Worm (Caenorhabditis elegans) whole organism, L4 larva: Measurements from ENCODE around the gene zgpa-1.
A peak's percentile ranks its signal among the peaks of the same experiment; 100 is the strongest.

Source experiments
- D1046.2 ChIP-seq: fragments of 200-800 bp; sonication (Bioruptor generic); IDR thresholded peaks from 2 replicates; pipeline ENCODE4 v1.3.6; 2022; ENCODE audit warnings: missing genetic modification characterization, missing compliant biosample characterization
- F44E2.7 ChIP-seq: fragments of 200-800 bp; sonication (Bioruptor generic); IDR thresholded peaks from 2 replicates; pipeline ENCODE4 v2.1.2; 2022; ENCODE audit warnings: missing genetic modification characterization, missing compliant biosample characterization
- R02D3.7 ChIP-seq: fragments of 150-350 bp; sonication (generic microtip); optimal IDR thresholded peaks from 3 replicates; lab custom pipeline; 2014; ENCODE audit warnings: missing biosample characterization, missing genetic modification characterization
- Y105C5A.15 ChIP-seq: fragments of 200-800 bp; sonication (Bioruptor generic); IDR thresholded peaks from 2 replicates; pipeline ENCODE4 v1.3.6; 2022; ENCODE audit warnings: missing genetic modification characterization, missing compliant biosample characterization
- ama-1 ChIP-seq: fragments of 150-350 bp; optimal IDR thresholded peaks from 2 replicates; lab custom pipeline; 2014; ENCODE audit warnings: inconsistent platforms, mixed read lengths
- attf-4 ChIP-seq: sonication (generic microtip); optimal IDR thresholded peaks from 3 replicates; lab custom pipeline; 2017; ENCODE audit warnings: missing biosample characterization, missing genetic modification characterization
- ceh-20 ChIP-seq: fragments of 200-800 bp; sonication (Bioruptor generic); IDR thresholded peaks from 2 replicates; pipeline ENCODE4 v1.3.6; 2022; ENCODE audit warnings: missing genetic modification reagents, missing genetic modification characterization, missing compliant biosample characterization
- ceh-32 ChIP-seq: sonication (generic microtip); optimal IDR thresholded peaks from 2 replicates; lab custom pipeline; 2016; ENCODE audit warnings: mild to moderate bottlenecking, missing genetic modification characterization, missing compliant biosample characterization; ENCODE audit not compliant: poor library complexity
- ceh-62 ChIP-seq: sonication (generic microtip); optimal IDR thresholded peaks from 2 replicates; lab custom pipeline; 2017; ENCODE audit warnings: missing biosample characterization, missing genetic modification characterization
- ces-1 ChIP-seq: fragments of 150-350 bp; sonication (generic microtip); optimal IDR thresholded peaks from 4 replicates; lab custom pipeline; 2014; ENCODE audit warnings: missing biosample characterization, missing genetic modification reagents, missing genetic modification characterization
- daf-12 ChIP-seq: fragments of 150-350 bp; optimal IDR thresholded peaks from 2 replicates; lab custom pipeline; 2014; ENCODE audit warnings: missing biosample characterization, missing genetic modification reagents, missing genetic modification characterization
- dmd-9 ChIP-seq: fragments of 200-800 bp; sonication (Bioruptor generic); IDR thresholded peaks from 2 replicates; pipeline ENCODE4 v1.3.6; 2022; ENCODE audit warnings: missing genetic modification reagents, missing genetic modification characterization, missing compliant biosample characterization
- dpl-1 ChIP-seq: fragments of 150-350 bp; optimal IDR thresholded peaks from 2 replicates; lab custom pipeline; 2014; ENCODE audit warnings: missing biosample characterization, missing genetic modification reagents, missing genetic modification characterization
- duxl-1 ChIP-seq: sonication (generic microtip); optimal IDR thresholded peaks from 2 replicates; lab custom pipeline; 2016; ENCODE audit warnings: mild to moderate bottlenecking, missing genetic modification characterization, moderate library complexity, missing compliant biosample characterization; ENCODE audit not compliant: poor library complexity
- dve-1 ChIP-seq: sonication (generic microtip); optimal IDR thresholded peaks from 2 replicates; lab custom pipeline; 2017; ENCODE audit warnings: antibody characterized with exemption, mild to moderate bottlenecking, missing genetic modification characterization, missing compliant biosample characterization; ENCODE audit not compliant: insufficient read depth
- egl-27 ChIP-seq: sonication (generic microtip); optimal IDR thresholded peaks from 3 replicates; lab custom pipeline; 2017; ENCODE audit warnings: missing biosample characterization, missing genetic modification reagents, missing genetic modification characterization
- egl-43 ChIP-seq: fragments of 200-800 bp; sonication (Bioruptor generic); IDR thresholded peaks from 2 replicates; pipeline ENCODE4 v1.3.6; 2022; ENCODE audit warnings: missing genetic modification reagents, missing genetic modification characterization, missing compliant biosample characterization
- fkh-10 ChIP-seq: fragments of 150-350 bp; optimal IDR thresholded peaks from 2 replicates; lab custom pipeline; 2014; ENCODE audit warnings: missing biosample characterization, missing genetic modification reagents, missing genetic modification characterization
- gei-8 ChIP-seq: fragments of 200-800 bp; sonication (Bioruptor generic); optimal IDR thresholded peaks from 2 replicates; lab custom pipeline; 2018; ENCODE audit warnings: mild to moderate bottlenecking, missing genetic modification characterization, missing compliant biosample characterization
- hmg-1.1 ChIP-seq: fragments of 200-800 bp; sonication (Bioruptor generic); IDR thresholded peaks from 2 replicates; pipeline ENCODE4 v1.3.6; 2022; ENCODE audit warnings: missing genetic modification reagents, missing genetic modification characterization, missing compliant biosample characterization
- lim-7 ChIP-seq: fragments of 200-800 bp; sonication (Bioruptor generic); IDR thresholded peaks from 2 replicates; pipeline ENCODE4 v1.3.6; 2022; ENCODE audit warnings: missing genetic modification characterization, missing compliant biosample characterization
- lin-13 ChIP-seq: fragments of 150-350 bp; optimal IDR thresholded peaks from 2 replicates; lab custom pipeline; 2014; ENCODE audit warnings: missing biosample characterization, missing genetic modification reagents, missing genetic modification characterization
- lin-15B ChIP-seq: fragments of 150-350 bp; sonication (generic microtip); optimal IDR thresholded peaks from 3 replicates; lab custom pipeline; 2014; ENCODE audit warnings: missing biosample characterization, missing genetic modification characterization
- lin-38 ChIP-seq: fragments of 200-800 bp; sonication (Bioruptor generic); IDR thresholded peaks from 2 replicates; pipeline ENCODE4 v1.3.6; 2022; ENCODE audit warnings: missing genetic modification reagents, missing genetic modification characterization, missing compliant biosample characterization
- madf-5 ChIP-seq, 2 experiments: fragments of 200-800 bp; sonication (Bioruptor generic); IDR thresholded peaks; 2 replicates each; pipeline ENCODE4 v1.3.6; 2022; ENCODE audit warnings: missing compliant biosample characterization in 2 of 2, missing genetic modification characterization in 2 of 2
- mdl-1 ChIP-seq, 2 experiments: fragments of 150-350 bp in 1 of 2; sonication (generic microtip) in 1 of 2; optimal IDR thresholded peaks; 2 replicates each; lab custom pipeline; 2014 to 2017; ENCODE audit warnings: missing biosample characterization in 2 of 2, missing genetic modification characterization in 2 of 2
- mes-2 ChIP-seq: sonication (generic microtip); optimal IDR thresholded peaks from 2 replicates; lab custom pipeline; 2016; ENCODE audit warnings: missing genotype, mild to moderate bottlenecking, missing genetic modification characterization, missing compliant biosample characterization; ENCODE audit not compliant: poor library complexity, severe bottlenecking
- mxl-2 ChIP-seq: fragments of 200-800 bp; sonication (Bioruptor generic); conservative IDR thresholded peaks from 2 replicates; pipeline ENCODE4 v1.3.6; 2022; ENCODE audit warnings: missing genetic modification reagents, missing genetic modification characterization, missing compliant biosample characterization
- mxl-3 ChIP-seq: fragments of 200-800 bp; sonication (Bioruptor generic); optimal IDR thresholded peaks from 2 replicates; lab custom pipeline; 2018; ENCODE audit warnings: mild to moderate bottlenecking, missing genetic modification characterization, missing compliant biosample characterization
- nhr-11 ChIP-seq: fragments of 150-350 bp; optimal IDR thresholded peaks from 2 replicates; lab custom pipeline; 2014; ENCODE audit warnings: missing biosample characterization, missing genetic modification characterization
- nhr-111 ChIP-seq: fragments of 200-800 bp; sonication (Bioruptor generic); optimal IDR thresholded peaks from 2 replicates; lab custom pipeline; 2018; ENCODE audit warnings: mild to moderate bottlenecking, missing genetic modification characterization, missing compliant biosample characterization
- nhr-25 ChIP-seq: sonication (generic microtip); optimal IDR thresholded peaks from 2 replicates; lab custom pipeline; 2017; ENCODE audit warnings: missing genetic modification characterization, mild to moderate bottlenecking, missing compliant biosample characterization, antibody characterized with exemption, moderate library complexity, borderline replicate concordance; ENCODE audit not compliant: insufficient read depth
- nhr-42 ChIP-seq: fragments of 200-800 bp; sonication (Bioruptor generic); IDR thresholded peaks from 2 replicates; pipeline ENCODE4 v1.3.6; 2022; ENCODE audit warnings: missing genetic modification characterization, missing compliant biosample characterization
- nhr-77 ChIP-seq: fragments of 150-350 bp; optimal IDR thresholded peaks from 2 replicates; lab custom pipeline; 2014; ENCODE audit warnings: missing biosample characterization, missing genetic modification characterization
- pha-4 ChIP-seq, 2 experiments: fragments of 150-350 bp in 1 of 2; fragments of 200-800 bp in 1 of 2; sonication (Bioruptor generic) in 1 of 2; IDR thresholded peaks in 1 of 2; optimal IDR thresholded peaks in 1 of 2; 2 replicates each; pipeline versions ENCODE4 v1.3.6 to Lab custom; 2014 to 2022; ENCODE audit warnings: missing genetic modification characterization in 2 of 2, missing genetic modification reagents in 2 of 2, missing biosample characterization in 1 of 2, missing compliant biosample characterization in 1 of 2
- php-3 ChIP-seq: fragments of 200-800 bp; sonication (Bioruptor generic); IDR thresholded peaks from 2 replicates; pipeline ENCODE4 v1.3.6; 2022; ENCODE audit warnings: missing genetic modification reagents, missing genetic modification characterization, missing compliant biosample characterization
- pqm-1 ChIP-seq: sonication (generic microtip); optimal IDR thresholded peaks from 2 replicates; lab custom pipeline; 2017; ENCODE audit warnings: missing biosample characterization, missing genetic modification characterization
- saeg-2 ChIP-seq: fragments of 200-800 bp; sonication (Bioruptor generic); IDR thresholded peaks from 2 replicates; pipeline ENCODE4 v1.3.6; 2022; ENCODE audit warnings: missing genetic modification reagents, missing genetic modification characterization, missing compliant biosample characterization
- sdz-12 ChIP-seq: fragments of 200-800 bp; sonication (Bioruptor generic); optimal IDR thresholded peaks from 2 replicates; lab custom pipeline; 2018; ENCODE audit warnings: mild to moderate bottlenecking, missing genetic modification characterization, missing compliant biosample characterization
- set-16 ChIP-seq: fragments of 200-800 bp; sonication (Bioruptor generic); IDR thresholded peaks from 2 replicates; pipeline ENCODE4 v1.3.6; 2022; ENCODE audit warnings: missing genetic modification reagents, missing genetic modification characterization, missing compliant biosample characterization
- skn-1 ChIP-seq: fragments of 150-350 bp; optimal IDR thresholded peaks from 2 replicates; lab custom pipeline; 2014; ENCODE audit warnings: missing biosample characterization, missing genetic modification characterization
- snpc-1.2 ChIP-seq: fragments of 200-800 bp; sonication (Bioruptor generic); IDR thresholded peaks from 2 replicates; pipeline ENCODE4 v1.3.6; 2022; ENCODE audit warnings: missing genetic modification reagents, missing genetic modification characterization, missing compliant biosample characterization
- snpc-4 ChIP-seq: fragments of 150-350 bp; optimal IDR thresholded peaks from 2 replicates; lab custom pipeline; 2014; ENCODE audit warnings: missing biosample characterization, missing genetic modification characterization
- spr-1 ChIP-seq: sonication (generic microtip); optimal IDR thresholded peaks from 2 replicates; lab custom pipeline; 2016; ENCODE audit warnings: mild to moderate bottlenecking, missing genetic modification characterization, missing compliant biosample characterization
- tag-97 ChIP-seq: fragments of 200-800 bp; sonication (Bioruptor generic); IDR thresholded peaks from 2 replicates; pipeline ENCODE4 v1.3.6; 2022; ENCODE audit warnings: missing genetic modification characterization, missing compliant biosample characterization
- tra-1 ChIP-seq: fragments of 200-800 bp; sonication (Bioruptor generic); IDR thresholded peaks from 2 replicates; pipeline ENCODE4 v1.3.6; 2022; ENCODE audit warnings: missing genetic modification reagents, missing genetic modification characterization, missing compliant biosample characterization
- unc-39 ChIP-seq: sonication (generic microtip); optimal IDR thresholded peaks from 2 replicates; lab custom pipeline; 2017; ENCODE audit warnings: missing biosample characterization, missing genetic modification characterization
- vab-7 ChIP-seq: fragments of 200-800 bp; sonication (Bioruptor generic); IDR thresholded peaks from 2 replicates; pipeline ENCODE4 v1.3.6; 2022; ENCODE audit warnings: missing genetic modification reagents, missing genetic modification characterization, missing compliant biosample characterization
- zag-1 ChIP-seq: fragments of 150-350 bp; optimal IDR thresholded peaks from 2 replicates; lab custom pipeline; 2014; ENCODE audit warnings: missing biosample characterization, missing genetic modification characterization
- zip-2 ChIP-seq: fragments of 150-350 bp; optimal IDR thresholded peaks from 2 replicates; lab custom pipeline; 2014; ENCODE audit warnings: missing biosample characterization, missing genetic modification characterization
- ztf-7 ChIP-seq: fragments of 150-350 bp; optimal IDR thresholded peaks from 2 replicates; lab custom pipeline; 2014; ENCODE audit warnings: missing biosample characterization, missing genetic modification characterization

zgpa-1 gene

ce11 chrIV:7845585-7845984, 33.0 kb upstream of the zgpa-1 start (continued):
- TF ChIP-seq nhr-111 (GFP tag; lab: Kevin White, UChicago) = peak; percentile 13
- TF ChIP-seq dmd-9 (GFP tag; lab: Robert Waterston, UW) = no peak
- peak; percentile 73 for TF ChIP-seq nhr-25
- TF ChIP-seq ama-1 (lab: Kevin White, UChicago) = peak; percentile 24
- no peak for TF ChIP-seq R02D3.7
- TF ChIP-seq gei-8 (GFP tag; lab: Kevin White, UChicago) = no peak
- TF ChIP-seq unc-39 (tag; lab: Kevin White, UChicago) = no peak
- no peak for TF ChIP-seq mxl-2 (GFP tag; lab: Robert Waterston, UW)
- no peak for TF ChIP-seq lim-7 (GFP tag; lab: Robert Waterston, UW)
- peak; percentile 59 for TF ChIP-seq fkh-10
- peak; percentile 82 for TF ChIP-seq mxl-3 (GFP tag; lab: Kevin White, UChicago)
- TF ChIP-seq ztf-7 = peak; percentile 31
- no peak for TF ChIP-seq daf-12 (tag; lab: Kevin White, UChicago)
- no peak for TF ChIP-seq snpc-4 (tag; lab: Kevin White, UChicago)
- TF ChIP-seq zip-2 = no peak
- no peak for TF ChIP-seq egl-27 (tag; lab: Kevin White, UChicago)
- peak; percentile 52 for TF ChIP-seq zag-1 (tag; lab: Kevin White, UChicago)
- no peak for TF ChIP-seq ces-1 (GFP tag; lab: Kevin White, UChicago)
- no peak for TF ChIP-seq saeg-2 (GFP tag; lab: Robert Waterston, UW)
- peak; percentile 44; the same call in 1 of the 2 replicates for TF ChIP-seq tra-1 (GFP tag; lab: Robert Waterston, UW)
- no peak for TF ChIP-seq snpc-1.2 (GFP tag; lab: Robert Waterston, UW)
- TF ChIP-seq madf-5 (GFP tag; IDR thresholded peaks at IDR 0.05; lab: Robert Waterston, UW) = no peak
- TF ChIP-seq F44E2.7 (GFP tag; lab: Robert Waterston, UW) = 0 out of 2 replicates have a peak, but pooled peaks have one; percentile 11
- no peak for TF ChIP-seq ceh-62 (tag; lab: Kevin White, UChicago)
- peak; percentile 56 to 86 for TF ChIP-seq mdl-1 (tag; optimal IDR thresholded peaks at IDR 0.05; lab: Kevin White, UChicago)
- TF ChIP-seq egl-43 (GFP tag; lab: Robert Waterston, UW) = no peak
- peak; percentile 77 for TF ChIP-seq mes-2
- no peak for TF ChIP-seq Y105C5A.15 (GFP tag; lab: Robert Waterston, UW)
- no peak for TF ChIP-seq sdz-12 (GFP tag; lab: Kevin White, UChicago)
- TF ChIP-seq hmg-1.1 (GFP tag; lab: Robert Waterston, UW) = peak; percentile 88
- TF ChIP-seq lin-38 = peak; percentile 49
- TF ChIP-seq set-16 = peak; percentile 82
- peak; percentile 37 for TF ChIP-seq nhr-77 (tag; lab: Kevin White, UChicago)
- 0 out of 2 replicates have a peak, but pooled peaks have one; percentile 58 for TF ChIP-seq D1046.2 (GFP tag; lab: Robert Waterston, UW)
- peak; percentile 77 for TF ChIP-seq dve-1 (tag; lab: Kevin White, UChicago)
- no peak for TF ChIP-seq vab-7 (GFP tag; lab: Robert Waterston, UW)
- TF ChIP-seq pqm-1 (tag; lab: Kevin White, UChicago) = no peak
- TF ChIP-seq lin-13 = peak; percentile 53
- peak; percentile 46 for TF ChIP-seq dpl-1 (GFP tag; lab: Kevin White, UChicago)
- 0 out of 2 replicates have a peak, but pooled peaks have one; percentile 36 for TF ChIP-seq php-3 (GFP tag; lab: Robert Waterston, UW)
- peak; percentile 70; the same call in 1 of the 2 replicates for TF ChIP-seq ceh-20
- TF ChIP-seq duxl-1 (tag; lab: Kevin White, UChicago) = no peak
- no peak for TF ChIP-seq attf-4 (tag; lab: Kevin White, UChicago)
- no peak for TF ChIP-seq lin-15B (tag; lab: Kevin White, UChicago)
- peak; percentile 54 for TF ChIP-seq spr-1 (tag; lab: Kevin White, UChicago)
- TF ChIP-seq nhr-11 (tag; lab: Kevin White, UChicago) = peak; percentile 62
- peak; percentile 39 for TF ChIP-seq ceh-32 (tag; lab: Kevin White, UChicago)
- no peak for TF ChIP-seq tag-97 (GFP tag; lab: Robert Waterston, UW)
- no peak for TF ChIP-seq skn-1 (tag; lab: Kevin White, UChicago)
- no peak for TF ChIP-seq nhr-42 (GFP tag; lab: Robert Waterston, UW)
- peak; percentile 22; the same call in 1 of the 2 replicates for TF ChIP-seq pha-4 (GFP tag; IDR thresholded peaks at IDR 0.05; lab: Robert Waterston, UW)
- no peak for TF ChIP-seq pha-4 (tag; optimal IDR thresholded peaks at IDR 0.05; lab: Kevin White, UChicago)
